Worm (Caenorhabditis elegans) whole organism, young adult: Measurements from ENCODE around the gene osm-8.
A peak's percentile ranks its signal among the peaks of the same experiment; 100 is the strongest.

Experiments used
- C17E4.6 ChIP-seq: fragments of 200-800 bp; sonication (Bioruptor generic); IDR thresholded peaks from 2 replicates; pipeline ENCODE4 v1.3.6; 2022; ENCODE audit warnings: missing genetic modification reagents, missing genetic modification characterization, missing compliant biosample characterization
- Y95B8A.8 ChIP-seq: fragments of 200-800 bp; sonication (Bioruptor generic); IDR thresholded peaks from 2 replicates; pipeline ENCODE4 v1.3.6; 2022; ENCODE audit warnings: missing genetic modification reagents, missing genetic modification characterization, missing compliant biosample characterization
- mes-4 ChIP-seq: sonication (generic microtip); optimal IDR thresholded peaks from 2 replicates; lab custom pipeline; 2016; ENCODE audit warnings: missing genotype, missing genetic modification characterization, missing compliant biosample characterization
- nhr-80 ChIP-seq: sonication (generic microtip); optimal IDR thresholded peaks from 2 replicates; lab custom pipeline; 2016; ENCODE audit warnings: missing genetic modification characterization, missing compliant biosample characterization
- zfh-2 ChIP-seq: fragments of 200-800 bp; sonication (Bioruptor generic); conservative IDR thresholded peaks from 2 replicates; pipeline ENCODE4 v1.3.6; 2022; ENCODE audit warnings: missing genetic modification reagents, missing genetic modification characterization, missing compliant biosample characterization

- peak; percentile 89 for TF ChIP-seq nhr-80 (tag; lab: Kevin White, UChicago)
- no peak for TF ChIP-seq C17E4.6 (GFP tag; lab: Robert Waterston, UW)
- no peak for TF ChIP-seq mes-4 (tag; lab: Kevin White, UChicago)
- TF ChIP-seq zfh-2 (GFP tag; lab: Robert Waterston, UW): no peak
- no peak for TF ChIP-seq Y95B8A.8 (GFP tag; lab: Robert Waterston, UW)
These were observed 47.2 kb downstream of the osm-8 start for ce11 chrII:7557981-7558380.
